Worm (Caenorhabditis elegans) whole organism, L3 larva: ENCODE results near the gene algn-3.

Experiments
- egl-27 ChIP-seq: sonication (generic microtip); optimal IDR thresholded peaks from 4 replicates; lab custom pipeline; 2017; ENCODE audit warnings: missing biosample characterization, missing genetic modification reagents, missing genetic modification characterization
- unc-62 ChIP-seq: fragments of 150-350 bp; sonication (generic microtip); optimal IDR thresholded peaks from 4 replicates; lab custom pipeline; 2014; ENCODE audit warnings: missing biosample characterization, missing genetic modification reagents, missing genetic modification characterization

- no peak for TF ChIP-seq egl-27 (tag; lab: Kevin White, UChicago)
- no peak for TF ChIP-seq unc-62
These were observed 40.5 kb upstream of the algn-3 start for ce11 chrII:14173176-14173575.
